Fruit fly (Drosophila melanogaster) whole organism: ENCODE results near the gene Jon66Cii.

ENCODE experiments used
- CG8478 ChIP-seq: fragments of >200 bp; optimal IDR thresholded peaks from 2 replicates; lab custom pipeline; 2018; ENCODE audit warnings: inconsistent platforms
- Dll ChIP-seq: fragments of >200 bp; optimal IDR thresholded peaks from 2 replicates; lab custom pipeline; 2017
- EcR ChIP-seq, 2 experiments: fragments of >200 bp; optimal IDR thresholded peaks; 2 replicates each; lab custom pipeline; 2017; ENCODE audit warnings: missing biosample characterization in 2 of 2, missing genetic modification characterization in 2 of 2, missing genetic modification reagents in 2 of 2
- pan ChIP-seq: fragments of >200 bp; optimal IDR thresholded peaks from 2 replicates; lab custom pipeline; 2017
- psq ChIP-seq: fragments of >200 bp; optimal IDR thresholded peaks from 2 replicates; lab custom pipeline; 2017
- usp ChIP-seq: fragments of >200 bp; optimal IDR thresholded peaks from 2 replicates; lab custom pipeline; 2017; ENCODE audit warnings: missing biosample characterization, missing genetic modification characterization, mixed read lengths

Jon66Cii gene

DNA sequence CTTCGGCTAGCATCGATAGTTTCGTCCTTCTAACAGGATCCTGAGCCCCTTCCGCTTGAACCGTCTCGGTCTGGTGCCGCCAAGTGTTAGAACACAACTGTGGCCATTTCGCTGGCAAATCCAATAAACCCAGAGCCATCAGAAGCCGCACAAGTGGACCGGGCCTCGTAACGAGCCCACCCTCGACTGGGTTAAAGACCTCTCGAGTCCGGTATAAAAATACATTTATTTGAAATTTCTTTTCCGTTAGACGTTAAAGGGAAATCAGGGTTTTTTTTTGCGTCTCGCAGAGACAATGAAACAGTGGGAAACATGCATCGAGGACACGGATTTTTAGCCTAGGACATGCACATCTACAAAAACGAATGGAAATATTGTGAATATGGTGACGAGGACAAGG, 37.3 kb downstream of the Jon66Cii start, which contains the start of gene Culd:
Culd (minus strand) TSS at position 101 of the 400 bp plus-strand sequence.
- TF ChIP-seq usp (GFP tag; lab: Kevin White, UChicago) (no peak), CG8478 (lab: Kevin White, UChicago) (no peak), pan (lab: Kevin White, UChicago) (no peak), psq (no peak), Dll (lab: Kevin White, UChicago) (no peak)

DNA sequence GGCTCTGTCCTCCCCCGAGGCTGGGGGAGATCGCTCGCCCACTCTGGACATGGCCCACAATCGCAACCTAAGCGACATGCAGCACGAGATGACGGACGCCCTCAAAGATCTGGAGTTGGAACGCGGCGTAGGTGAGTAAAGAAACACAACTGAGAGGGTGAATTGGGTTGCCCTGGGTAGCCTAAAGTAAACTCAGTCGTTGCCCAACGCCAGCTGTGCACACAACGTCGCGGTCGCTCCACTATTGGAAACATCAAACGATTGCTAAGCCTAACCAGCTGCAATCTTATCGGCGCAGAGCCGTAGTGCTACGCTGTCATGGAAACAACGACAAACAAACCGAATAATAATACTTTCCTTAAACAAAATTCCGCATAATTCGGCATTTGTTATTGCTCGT, 46.1 kb downstream of the Jon66Cii start:
- TF ChIP-seq Dll (lab: Kevin White, UChicago) = no peak
- TF ChIP-seq psq = no peak
- TF ChIP-seq EcR (GFP tag; optimal IDR thresholded peaks at IDR 0.05; lab: Kevin White, UChicago) = no peak
- no peak for TF ChIP-seq pan (lab: Kevin White, UChicago)
- no peak for TF ChIP-seq usp (GFP tag; lab: Kevin White, UChicago)
- no peak for TF ChIP-seq CG8478 (lab: Kevin White, UChicago)

- no peak for TF ChIP-seq usp (GFP tag; lab: Kevin White, UChicago)
- no peak for TF ChIP-seq psq
- TF ChIP-seq pan (lab: Kevin White, UChicago) = no peak
- TF ChIP-seq Dll (lab: Kevin White, UChicago) = no peak
- no peak for TF ChIP-seq CG8478 (lab: Kevin White, UChicago)
- TF ChIP-seq EcR (GFP tag; optimal IDR thresholded peaks at IDR 0.05; lab: Kevin White, UChicago) = no peak
Observed at dm6 chr3L:8346100-8346980, 47.1 kb downstream of the Jon66Cii start, which contains the start of the genes CG7182 and GAPcenA. TSS of gene CG7182 (minus strand) at chr3L:8346382. TSS of gene GAPcenA (plus strand) at chr3L:8346561.

dm6 chr3L:8345182-8345581, 48.3 kb downstream of the Jon66Cii start:
- TF ChIP-seq psq (no peak), CG8478 (lab: Kevin White, UChicago) (no peak), pan (lab: Kevin White, UChicago) (no peak), EcR (GFP tag; optimal IDR thresholded peaks at IDR 0.05; lab: Kevin White, UChicago) (no peak), usp (GFP tag; lab: Kevin White, UChicago) (no peak), Dll (lab: Kevin White, UChicago) (no peak)
